Worm (Caenorhabditis elegans): ENCODE data around the gene lgc-29.

DNA sequence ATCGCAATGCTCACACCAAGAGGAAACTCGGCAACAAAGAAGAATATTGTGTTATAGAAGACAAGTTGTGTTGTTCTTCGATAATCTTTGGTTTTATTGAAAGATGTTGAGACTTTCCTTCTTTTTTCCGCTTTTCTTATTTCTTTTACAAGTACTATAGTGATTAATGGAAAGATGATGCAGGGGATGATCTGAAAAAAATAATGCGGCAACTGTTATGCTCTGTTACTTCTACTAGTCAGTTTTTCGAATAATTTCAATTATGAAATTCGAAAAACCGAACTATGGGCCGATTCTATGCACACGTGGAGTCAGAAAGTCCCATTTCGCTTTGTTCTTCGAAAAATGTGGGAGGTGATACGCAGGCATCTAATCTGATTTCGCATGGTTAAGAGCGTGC is 32.1 kb upstream of the lgc-29 start:
- TF ChIP-seq unc-86 (tag; optimal IDR thresholded peaks at IDR 0.05) = no peak
- TF ChIP-seq pha-2 (tag; optimal IDR thresholded peaks at IDR 0.05) = no peak
